Worm (Caenorhabditis elegans) whole organism, L3 larva: Measurements from ENCODE around the gene srz-37.

ENCODE experiments used
- ZK546.5 ChIP-seq: sonication (generic microtip); optimal IDR thresholded peaks from 2 replicates; lab custom pipeline; 2017; ENCODE audit warnings: missing biosample characterization, missing genetic modification characterization
- daf-12 ChIP-seq: fragments of 150-350 bp; optimal IDR thresholded peaks from 2 replicates; lab custom pipeline; 2014; ENCODE audit warnings: missing biosample characterization, missing genetic modification reagents, missing genetic modification characterization
- eor-1 ChIP-seq, 2 experiments: fragments of 150-350 bp; optimal IDR thresholded peaks; 2 replicates each; lab custom pipeline; 2014 to 2018; ENCODE audit warnings: missing biosample characterization in 2 of 2, missing genetic modification characterization in 2 of 2
- mml-1 ChIP-seq: fragments of 150-350 bp; sonication (generic microtip); optimal IDR thresholded peaks from 3 replicates; lab custom pipeline; 2014; ENCODE audit warnings: missing biosample characterization, missing genetic modification characterization
- nhr-11 ChIP-seq: fragments of 150-350 bp; optimal IDR thresholded peaks from 2 replicates; lab custom pipeline; 2014; ENCODE audit warnings: missing biosample characterization, missing genetic modification characterization
- nhr-237 ChIP-seq: fragments of 150-350 bp; optimal IDR thresholded peaks from 2 replicates; lab custom pipeline; 2014; ENCODE audit warnings: missing biosample characterization, missing genetic modification characterization
- nhr-28 ChIP-seq: fragments of 150-350 bp; optimal IDR thresholded peaks from 2 replicates; lab custom pipeline; 2014; ENCODE audit warnings: missing biosample characterization, missing genetic modification characterization
- nhr-77 ChIP-seq: fragments of 150-350 bp; optimal IDR thresholded peaks from 2 replicates; lab custom pipeline; 2014; ENCODE audit warnings: missing biosample characterization, missing genetic modification characterization
- pha-4 ChIP-seq: fragments of 150-350 bp; optimal IDR thresholded peaks from 2 replicates; lab custom pipeline; 2014; ENCODE audit warnings: missing biosample characterization, missing genetic modification reagents, missing genetic modification characterization
- unc-39 ChIP-seq: sonication (generic microtip); optimal IDR thresholded peaks from 4 replicates; lab custom pipeline; 2017; ENCODE audit warnings: missing biosample characterization, missing genetic modification characterization
- unc-62 ChIP-seq: fragments of 150-350 bp; sonication (generic microtip); optimal IDR thresholded peaks from 4 replicates; lab custom pipeline; 2014; ENCODE audit warnings: missing biosample characterization, missing genetic modification reagents, missing genetic modification characterization
- zag-1 ChIP-seq: fragments of 150-350 bp; optimal IDR thresholded peaks from 2 replicates; lab custom pipeline; 2014; ENCODE audit warnings: missing biosample characterization, missing genetic modification characterization
- ztf-11 ChIP-seq: fragments of 150-350 bp; optimal IDR thresholded peaks from 2 replicates; lab custom pipeline; 2014; ENCODE audit warnings: missing biosample characterization, missing genetic modification characterization

DNA sequence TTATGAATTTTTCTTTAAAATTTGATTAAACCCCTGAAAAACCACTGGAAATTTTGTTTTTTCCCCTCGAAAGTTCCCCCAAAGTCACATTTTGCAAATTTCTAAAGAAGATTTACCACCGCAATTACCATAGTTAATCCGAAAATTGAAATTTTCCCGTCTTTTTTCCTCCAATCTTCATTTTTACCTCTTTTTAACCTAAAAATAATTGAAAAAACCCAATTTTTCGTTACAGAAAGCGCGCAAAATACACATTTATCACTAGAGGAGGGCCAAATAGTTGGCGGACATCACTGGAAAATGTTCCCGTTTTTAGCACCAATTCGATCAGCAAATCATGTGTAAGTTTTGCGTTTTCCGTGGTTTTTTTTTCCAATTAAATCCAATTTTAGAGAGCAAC, 34.9 kb upstream of the srz-37 start, which contains the start of gene unc-33:
- TF ChIP-seq nhr-28 (tag; lab: Kevin White, UChicago) (no peak), ztf-11 (tag; lab: Kevin White, UChicago) (no peak), unc-62 (GFP tag; lab: Kevin White, UChicago) (no peak), nhr-77 (no peak), nhr-237 (tag; lab: Kevin White, UChicago) (no peak), zag-1 (tag; lab: Kevin White, UChicago) (no peak), unc-39 (tag; lab: Kevin White, UChicago) (no peak), pha-4 (tag; lab: Kevin White, UChicago) (no peak), nhr-11 (tag; lab: Kevin White, UChicago) (no peak), eor-1 (tag; optimal IDR thresholded peaks at IDR 0.05; lab: Kevin White, UChicago) (no peak), daf-12 (no peak), ZK546.5 (no peak), mml-1 (no peak)
